Fruit fly (Drosophila melanogaster): Measurements from ENCODE around the gene CG8814.

Gene CG8814

DNA sequence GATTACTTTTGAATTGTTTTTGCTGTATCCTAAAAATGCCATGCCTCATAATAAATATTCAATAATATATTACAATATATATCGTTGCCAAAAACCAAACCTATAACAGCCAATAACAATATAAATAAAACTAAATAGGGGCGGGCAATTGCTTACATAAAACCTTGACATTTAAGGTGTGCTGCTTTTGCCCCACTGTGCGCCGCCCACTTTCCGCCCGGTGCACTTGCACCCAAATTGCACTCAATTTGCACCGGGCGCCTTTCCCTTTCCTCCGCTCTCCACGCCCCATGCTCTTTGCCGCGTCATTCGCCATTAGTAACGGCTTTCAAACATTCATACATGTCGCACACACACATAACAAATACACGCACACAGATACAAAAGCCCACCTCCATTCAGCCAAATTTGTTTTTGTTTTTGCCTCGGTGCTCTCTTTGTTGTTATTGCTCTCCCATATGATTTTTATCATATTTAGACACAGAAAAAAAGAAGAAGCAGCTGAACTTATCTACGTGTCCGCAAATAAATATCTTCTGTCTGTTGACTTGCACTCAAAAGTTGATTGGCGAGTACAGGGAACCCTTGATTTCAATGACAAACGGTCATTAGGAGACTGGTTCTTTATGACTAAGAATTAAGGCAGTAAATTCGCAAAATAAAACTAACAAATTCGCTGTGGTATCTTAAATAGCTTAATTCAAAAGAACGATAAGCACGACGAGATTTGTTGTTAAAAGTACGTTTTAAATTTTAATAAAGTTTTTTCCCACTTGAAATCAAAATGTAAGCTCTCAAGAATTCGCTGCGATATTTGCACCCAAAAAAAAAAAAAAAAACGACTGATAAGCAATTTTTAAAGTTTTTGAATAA lies 16.6 kb upstream of the CG8814 start:
- peak; percentile 28 for TF ChIP-seq Pif1A (GFP tag; optimal IDR thresholded peaks at IDR 0.05)
- peak; percentile 63 for TF ChIP-seq Snoo (tag; optimal IDR thresholded peaks at IDR 0.05)
- TF ChIP-seq D1 (tag; optimal IDR thresholded peaks at IDR 0.05), result no peak
- peak; percentile 10 for TF ChIP-seq EcR (GFP tag; optimal IDR thresholded peaks at IDR 0.05)
- TF ChIP-seq CG8159 (tag; optimal IDR thresholded peaks at IDR 0.05), result peak; percentile 56
- peak; percentile 84 for TF ChIP-seq Ets98B (GFP tag; IDR thresholded peaks at IDR 0.05)
- TF ChIP-seq CG9948 (tag; optimal IDR thresholded peaks at IDR 0.05), result peak; percentile 55
- peak; percentile 80 for TF ChIP-seq CG8301 (tag; optimal IDR thresholded peaks at IDR 0.05)
- no peak for TF ChIP-seq gl (tag; optimal IDR thresholded peaks at IDR 0.05)
- TF ChIP-seq CG12605 (GFP tag; IDR thresholded peaks at IDR 0.05), result peak; percentile 65
- peak; percentile 41; the same call in 1 of the 2 replicates for TF ChIP-seq rn (GFP tag; IDR thresholded peaks at IDR 0.05)
- peak; percentile 83 for TF ChIP-seq CG4496 (GFP tag; IDR thresholded peaks at IDR 0.05)
- TF ChIP-seq CG32121 (GFP tag; IDR thresholded peaks at IDR 0.05), result peak; percentile 81
- TF ChIP-seq CG15710 (tag; optimal IDR thresholded peaks at IDR 0.05), result no peak
- TF ChIP-seq Pif1B (GFP tag; optimal IDR thresholded peaks at IDR 0.05), result peak; percentile 48
- TF ChIP-seq CG34367 (tag; optimal IDR thresholded peaks at IDR 0.05), result peak; percentile 32
- no peak for TF ChIP-seq CG13204 (GFP tag; optimal IDR thresholded peaks at IDR 0.05)
- peak; percentile 48 for TF ChIP-seq CG17806 (tag; optimal IDR thresholded peaks at IDR 0.05)
- peak; percentile 84 for TF ChIP-seq fd96Ca (GFP tag; IDR thresholded peaks at IDR 0.05)
- TF ChIP-seq CG14655 (GFP tag; optimal IDR thresholded peaks at IDR 0.05), result peak; percentile 84

DNA sequence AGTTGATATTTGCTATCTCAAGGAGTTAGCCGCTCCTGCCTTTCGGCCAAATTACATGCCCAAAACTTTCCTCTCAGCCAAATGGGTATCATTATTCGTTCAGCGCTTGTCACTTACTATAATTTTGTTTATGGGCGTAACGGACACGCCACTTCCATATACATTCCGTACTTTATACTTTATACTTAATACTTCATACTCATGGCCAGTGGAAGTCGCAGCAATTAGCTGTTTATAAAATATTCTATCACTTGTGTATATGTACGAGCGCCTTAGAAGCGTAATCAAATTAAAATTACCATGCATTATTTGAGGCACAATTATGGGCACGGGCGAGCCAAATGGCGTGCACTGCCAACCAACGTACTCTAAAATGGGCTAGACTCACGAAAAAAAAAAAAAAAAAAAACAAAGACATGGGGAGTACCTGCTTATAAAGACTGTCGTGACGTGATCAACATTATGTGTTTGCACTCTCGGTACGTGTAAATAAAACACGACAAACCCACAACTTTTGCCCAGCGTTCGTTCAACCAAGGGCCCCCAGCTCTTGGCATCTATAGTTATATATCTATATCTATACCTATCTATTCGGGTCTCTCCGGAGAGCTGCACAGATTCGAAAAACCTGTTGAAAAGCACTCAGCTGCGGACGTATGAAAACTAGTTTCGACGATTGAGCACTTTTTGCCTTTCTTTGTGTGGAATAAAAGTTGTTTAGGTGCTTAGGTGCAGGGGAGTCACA lies 13.4 kb upstream of the CG8814 start:
- no peak for TF ChIP-seq CG8159 (tag; optimal IDR thresholded peaks at IDR 0.05)
- TF ChIP-seq fd96Ca (GFP tag; IDR thresholded peaks at IDR 0.05), result peak; percentile 25; the same call in 1 of the 3 replicates
- 0 out of 2 replicates have a peak, but pooled peaks have one; percentile 31 for TF ChIP-seq CG32121 (GFP tag; IDR thresholded peaks at IDR 0.05)
- TF ChIP-seq EcR (GFP tag; optimal IDR thresholded peaks at IDR 0.05), result peak; percentile 92
- no peak for TF ChIP-seq Snoo (tag; optimal IDR thresholded peaks at IDR 0.05)
- no peak for TF ChIP-seq rn (GFP tag; IDR thresholded peaks at IDR 0.05)

DNA sequence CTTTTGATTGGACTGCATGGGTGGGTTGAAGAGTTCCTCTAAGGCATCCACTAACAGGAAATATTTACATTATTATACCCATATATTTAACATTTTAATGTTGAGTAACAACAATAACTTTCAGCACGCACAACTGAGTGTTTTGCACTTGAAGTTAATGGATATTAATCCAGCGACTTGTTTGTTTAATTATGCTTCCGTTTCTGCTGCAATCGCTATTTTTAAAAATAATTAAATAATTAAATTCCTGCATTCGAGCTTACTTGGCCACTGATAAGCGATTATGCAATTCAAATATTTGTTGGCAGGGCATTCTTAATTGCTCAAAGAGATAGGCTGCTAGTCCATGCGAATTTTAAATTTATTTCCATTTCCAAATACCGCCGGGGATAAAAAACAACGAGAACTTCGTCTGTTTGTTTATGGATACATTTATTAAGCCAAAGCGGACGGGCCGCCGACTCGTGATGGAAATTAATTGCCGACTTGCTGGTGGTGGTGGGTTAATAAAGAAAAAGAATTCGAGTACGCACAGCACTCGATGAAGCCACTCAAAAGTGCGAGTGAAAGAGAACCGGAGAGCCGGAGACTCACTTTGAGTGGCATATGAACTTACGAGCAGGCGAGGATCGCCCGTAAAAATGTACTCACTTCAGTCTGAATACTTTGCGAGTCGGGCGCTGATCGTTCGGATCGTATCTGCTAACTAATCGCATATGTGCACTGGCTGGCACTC lies 12.6 kb upstream of the CG8814 start:
- TF ChIP-seq Pif1A (GFP tag; optimal IDR thresholded peaks at IDR 0.05), result peak; percentile 45
- TF ChIP-seq gl (tag; optimal IDR thresholded peaks at IDR 0.05), result peak; percentile 41
- TF ChIP-seq CG14655 (GFP tag; optimal IDR thresholded peaks at IDR 0.05), result peak; percentile 46
- TF ChIP-seq CG13204 (GFP tag; optimal IDR thresholded peaks at IDR 0.05), result no peak
- no peak; the same call in 1 of the 2 replicates for TF ChIP-seq CG12605 (GFP tag; IDR thresholded peaks at IDR 0.05)
- TF ChIP-seq CG10348 (GFP tag; IDR thresholded peaks at IDR 0.05), result no peak
- peak; percentile 21 for TF ChIP-seq CG8159 (tag; optimal IDR thresholded peaks at IDR 0.05)
- TF ChIP-seq EcR (GFP tag; optimal IDR thresholded peaks at IDR 0.05), result peak; percentile 20
- peak; percentile 19 for TF ChIP-seq CG9948 (tag; optimal IDR thresholded peaks at IDR 0.05)
- TF ChIP-seq CG34367 (tag; optimal IDR thresholded peaks at IDR 0.05), result no peak
- peak; percentile 7 for TF ChIP-seq CG17806 (tag; optimal IDR thresholded peaks at IDR 0.05)
- TF ChIP-seq Pif1B (GFP tag; optimal IDR thresholded peaks at IDR 0.05), result peak; percentile 48
- peak; percentile 75 for TF ChIP-seq fd96Ca (GFP tag; IDR thresholded peaks at IDR 0.05)
- peak; percentile 58 for TF ChIP-seq Ets98B (GFP tag; IDR thresholded peaks at IDR 0.05)
- TF ChIP-seq Snoo (tag; optimal IDR thresholded peaks at IDR 0.05), result no peak
- TF ChIP-seq D1 (tag; optimal IDR thresholded peaks at IDR 0.05), result no peak
- TF ChIP-seq CG15710 (tag; optimal IDR thresholded peaks at IDR 0.05), result no peak
- TF ChIP-seq CG32121 (GFP tag; IDR thresholded peaks at IDR 0.05), result peak; percentile 58
- no peak for TF ChIP-seq rn (GFP tag; IDR thresholded peaks at IDR 0.05)
- peak; percentile 44 for TF ChIP-seq CG8301 (tag; optimal IDR thresholded peaks at IDR 0.05)
- TF ChIP-seq CG4496 (GFP tag; IDR thresholded peaks at IDR 0.05), result peak; percentile 68

DNA sequence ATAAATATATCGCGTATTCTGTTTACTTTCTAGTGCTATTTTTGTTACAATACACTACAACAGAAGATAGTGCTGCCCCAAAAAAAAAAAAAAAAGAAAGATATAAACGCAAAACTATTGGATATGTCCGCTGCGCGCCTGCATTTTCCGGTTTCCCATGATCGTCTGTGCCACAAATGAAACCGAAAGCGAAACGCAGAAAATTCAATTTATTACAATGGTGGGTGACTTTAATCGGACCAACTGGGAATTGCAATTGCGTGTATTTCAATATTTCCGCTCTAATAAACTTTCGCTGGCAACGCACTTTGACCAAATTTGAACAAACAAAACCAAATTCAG lies 12.1 kb upstream of the CG8814 start:
- no peak for TF ChIP-seq CG32121 (GFP tag; IDR thresholded peaks at IDR 0.05)
- no peak for TF ChIP-seq CG12605 (GFP tag; IDR thresholded peaks at IDR 0.05)
- no peak for TF ChIP-seq CG10348 (GFP tag; IDR thresholded peaks at IDR 0.05)
- no peak for TF ChIP-seq Pif1A (GFP tag; optimal IDR thresholded peaks at IDR 0.05)

DNA sequence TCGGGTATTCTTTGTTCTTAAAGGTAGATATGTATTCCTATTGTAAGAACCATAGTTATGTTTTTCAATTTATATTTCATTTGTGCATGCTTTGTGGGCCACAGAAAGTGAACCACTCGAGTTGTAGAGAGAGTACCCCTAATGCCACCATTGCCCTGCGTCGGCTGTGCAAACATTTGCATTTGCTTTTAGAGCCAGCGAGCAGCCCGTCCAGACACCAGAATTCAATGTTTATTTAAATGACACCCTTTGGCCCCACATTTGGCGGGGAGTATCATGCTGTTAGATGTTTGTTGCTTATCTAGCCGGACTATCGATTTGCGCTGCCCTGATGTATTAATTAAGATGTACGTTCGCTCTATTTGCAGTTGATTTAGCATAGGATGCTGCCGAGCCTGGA lies 10.1 kb upstream of the CG8814 start:
- no peak for TF ChIP-seq Snoo (tag; optimal IDR thresholded peaks at IDR 0.05)
- no peak for TF ChIP-seq EcR (GFP tag; optimal IDR thresholded peaks at IDR 0.05)
- TF ChIP-seq CG9948 (tag; optimal IDR thresholded peaks at IDR 0.05), result no peak
- TF ChIP-seq gl (tag; optimal IDR thresholded peaks at IDR 0.05), result no peak
- TF ChIP-seq Ets98B (GFP tag; IDR thresholded peaks at IDR 0.05), result no peak
- no peak for TF ChIP-seq CG15710 (tag; optimal IDR thresholded peaks at IDR 0.05)
- TF ChIP-seq rn (GFP tag; IDR thresholded peaks at IDR 0.05), result no peak
- no peak for TF ChIP-seq CG14655 (GFP tag; optimal IDR thresholded peaks at IDR 0.05)
- TF ChIP-seq CG17806 (tag; optimal IDR thresholded peaks at IDR 0.05), result no peak
- TF ChIP-seq CG13204 (GFP tag; optimal IDR thresholded peaks at IDR 0.05), result no peak
- TF ChIP-seq fd96Ca (GFP tag; IDR thresholded peaks at IDR 0.05), result no peak
- no peak for TF ChIP-seq CG8159 (tag; optimal IDR thresholded peaks at IDR 0.05)
- TF ChIP-seq CG12605 (GFP tag; IDR thresholded peaks at IDR 0.05), result no peak
- TF ChIP-seq CG4496 (GFP tag; IDR thresholded peaks at IDR 0.05), result no peak
- no peak for TF ChIP-seq Pif1B (GFP tag; optimal IDR thresholded peaks at IDR 0.05)
- TF ChIP-seq CG32121 (GFP tag; IDR thresholded peaks at IDR 0.05), result no peak
- no peak for TF ChIP-seq CG10348 (GFP tag; IDR thresholded peaks at IDR 0.05)
